Worm (Caenorhabditis elegans): ENCODE measurements around the gene R02F2.1.

DNA sequence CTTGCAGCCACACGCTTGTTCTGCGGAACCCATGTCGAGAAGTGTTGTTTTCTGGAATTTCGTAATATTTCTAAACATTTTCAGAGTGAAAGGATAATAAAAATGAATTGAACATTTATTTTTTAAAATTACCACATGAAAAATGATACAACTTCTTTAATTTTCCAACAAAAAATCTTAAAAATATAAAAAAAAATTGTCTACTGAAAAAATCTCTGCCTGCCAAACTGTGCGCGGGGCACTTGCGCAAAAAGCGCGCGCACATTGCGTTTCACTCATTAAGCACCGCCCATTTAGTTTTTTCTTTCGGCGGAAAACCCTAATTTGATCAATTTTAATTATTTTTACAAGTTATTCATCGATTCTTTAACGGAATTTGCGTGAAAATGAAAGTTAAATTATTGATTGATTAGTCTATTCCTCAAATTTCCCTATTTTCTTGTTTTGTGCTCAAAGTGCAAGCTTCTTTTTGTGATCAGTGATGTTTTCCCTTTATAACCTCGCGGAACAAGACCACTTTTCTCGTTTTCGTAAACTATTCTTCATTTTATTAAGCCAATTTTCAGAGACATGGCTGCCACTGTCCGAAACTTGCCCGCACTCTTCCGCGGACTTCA lies 53.3 kb downstream of the R02F2.1 start, which contains the start of the genes nmad-1 and hach-1:
- TF ChIP-seq W03F9.2 (tag; optimal IDR thresholded peaks at IDR 0.05) (peak; percentile 95), dao-5 (tag; optimal IDR thresholded peaks at IDR 0.05) (peak; percentile 11)

Data from whole organism, L4/young adult.